Fruit fly (Drosophila melanogaster) whole organism, embryonic: Measurements from ENCODE around the gene CG15878.

Experiments used
- CG1529 ChIP-seq: fragments of 200-800 bp; sonication (Bioruptor generic); optimal IDR thresholded peaks from 3 replicates; lab custom pipeline; 2018; ENCODE audit warnings: missing biosample characterization, missing genetic modification characterization
- CG18599 ChIP-seq: fragments of 200-800 bp; sonication (Bioruptor generic); optimal IDR thresholded peaks from 3 replicates; lab custom pipeline; 2017; ENCODE audit warnings: missing biosample characterization, missing genetic modification characterization, mild to moderate bottlenecking, moderate library complexity, missing genetic modification reagents
- CG3847 ChIP-seq: fragments of 200-800 bp; sonication (Bioruptor generic); IDR thresholded peaks from 2 replicates; pipeline ENCODE4 v1.3.6; 2022; ENCODE audit warnings: missing biosample characterization, missing genetic modification characterization
- CG7556 ChIP-seq: fragments of 200-800 bp; sonication (Bioruptor generic); optimal IDR thresholded peaks from 2 replicates; lab custom pipeline; 2017; ENCODE audit warnings: missing biosample characterization, mild to moderate bottlenecking, missing genetic modification characterization
- cwo ChIP-seq: fragments of 200-800 bp; sonication (Bioruptor generic); optimal IDR thresholded peaks from 3 replicates; lab custom pipeline; 2017; ENCODE audit warnings: missing biosample characterization, missing genetic modification characterization, mild to moderate bottlenecking, moderate library complexity, missing genetic modification reagents
- jumu ChIP-seq: fragments of 200-800 bp; sonication (Bioruptor generic); optimal IDR thresholded peaks from 3 replicates; lab custom pipeline; 2016; ENCODE audit warnings: missing biosample characterization, missing genetic modification characterization
- lilli ChIP-seq: fragments of 200-800 bp; sonication (Bioruptor generic); optimal IDR thresholded peaks from 3 replicates; lab custom pipeline; 2016; ENCODE audit warnings: missing biosample characterization, missing genetic modification characterization
- ro ChIP-seq: fragments of 200-800 bp; sonication (Bioruptor generic); IDR thresholded peaks from 2 replicates; pipeline ENCODE4 v1.3.6; 2022; ENCODE audit warnings: missing biosample characterization, missing genetic modification characterization

DNA sequence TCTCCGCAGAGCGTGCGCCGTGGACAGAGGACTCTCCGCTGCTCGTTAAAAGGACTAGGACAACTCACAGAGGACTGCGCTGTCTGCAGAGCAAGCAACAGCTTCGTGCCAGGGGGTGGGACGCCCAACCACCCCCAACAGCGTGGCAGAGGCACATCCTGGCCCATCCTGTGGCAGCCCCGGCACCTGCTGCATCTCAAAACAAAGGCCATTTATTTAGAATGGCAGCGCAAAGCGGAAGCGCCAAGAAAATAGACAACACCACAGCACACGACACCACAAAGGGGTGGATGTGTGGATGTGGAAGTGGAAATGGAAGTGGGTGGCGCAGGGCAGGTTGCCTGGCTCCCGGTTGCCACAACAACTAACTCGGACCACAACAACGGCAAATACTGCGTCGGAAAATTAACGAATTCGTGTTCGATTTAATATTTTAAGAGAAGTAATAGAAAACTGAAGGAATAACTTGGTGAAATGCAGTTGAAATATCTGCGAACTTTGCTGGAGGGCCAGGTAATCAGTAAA lies 16.9 kb upstream of the CG15878 start, which contains the start of gene Oseg2:
- TF ChIP-seq CG18599 (GFP tag; lab: Kevin White, UChicago) = no peak
- no peak for TF ChIP-seq cwo (GFP tag; lab: Kevin White, UChicago)
- TF ChIP-seq CG1529 (GFP tag; lab: Kevin White, UChicago) = no peak
- TF ChIP-seq jumu (GFP tag; lab: Kevin White, UChicago) = no peak
- no peak for TF ChIP-seq ro (GFP tag; lab: Robert Waterston, UW)
- TF ChIP-seq CG7556 (GFP tag; lab: Kevin White, UChicago) = no peak
- TF ChIP-seq CG3847 (GFP tag; lab: Robert Waterston, UW) = no peak
- TF ChIP-seq lilli (GFP tag; lab: Kevin White, UChicago) = no peak
